Worm (Caenorhabditis elegans): ENCODE results near the gene snu-23.

The snu-23 gene

DNA sequence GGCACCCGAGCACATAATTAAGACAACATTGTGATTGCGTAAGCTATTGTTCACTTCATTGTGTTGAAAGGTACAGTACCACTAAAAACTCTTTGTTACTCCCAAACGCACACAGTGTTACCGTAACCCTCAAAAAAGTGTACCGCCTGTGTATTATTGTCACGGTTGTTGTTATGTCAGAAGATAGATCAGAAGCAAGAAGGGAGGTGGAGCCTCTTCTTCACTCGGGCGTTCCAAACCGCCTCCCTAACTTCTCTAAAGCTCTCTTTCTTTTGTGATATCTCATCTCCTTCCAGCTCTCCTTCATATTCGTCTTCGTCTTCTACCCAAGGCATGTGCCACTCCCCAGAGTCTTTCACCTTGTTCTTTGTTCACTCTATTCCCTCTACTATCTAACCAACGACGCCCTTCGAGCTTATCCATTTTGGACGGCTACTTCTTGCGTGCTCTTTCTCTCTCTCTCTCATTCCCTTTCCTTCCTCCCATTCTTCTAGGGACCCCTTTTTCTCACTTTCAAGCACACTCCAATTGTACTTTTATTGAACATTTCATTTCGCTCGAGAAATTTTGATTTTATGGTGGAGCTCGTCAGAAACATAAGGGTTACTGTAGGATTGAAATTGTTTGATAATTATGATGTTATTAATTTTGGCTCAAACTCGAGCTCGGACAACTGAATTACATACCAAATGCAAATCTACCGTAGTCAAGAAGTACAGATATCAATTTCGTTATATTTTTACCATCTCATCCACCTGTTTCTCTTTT lies 44.3 kb downstream of the snu-23 start (continued):
- TF ChIP-seq pax-3 (tag; optimal IDR thresholded peaks at IDR 0.05) (no peak), lir-3 (tag; optimal IDR thresholded peaks at IDR 0.05; ENCODE audit: poor library complexity) (no peak), aha-1 (tag; optimal IDR thresholded peaks at IDR 0.05) (no peak), C04F5.9 (tag; optimal IDR thresholded peaks at IDR 0.05) (no peak), lin-39 (tag; optimal IDR thresholded peaks at IDR 0.05) (no peak), mab-9 (GFP tag; IDR thresholded peaks at IDR 0.05) (no peak), aly-2 (tag; optimal IDR thresholded peaks at IDR 0.05) (no peak), ces-1 (GFP tag; optimal IDR thresholded peaks at IDR 0.05) (no peak)

DNA sequence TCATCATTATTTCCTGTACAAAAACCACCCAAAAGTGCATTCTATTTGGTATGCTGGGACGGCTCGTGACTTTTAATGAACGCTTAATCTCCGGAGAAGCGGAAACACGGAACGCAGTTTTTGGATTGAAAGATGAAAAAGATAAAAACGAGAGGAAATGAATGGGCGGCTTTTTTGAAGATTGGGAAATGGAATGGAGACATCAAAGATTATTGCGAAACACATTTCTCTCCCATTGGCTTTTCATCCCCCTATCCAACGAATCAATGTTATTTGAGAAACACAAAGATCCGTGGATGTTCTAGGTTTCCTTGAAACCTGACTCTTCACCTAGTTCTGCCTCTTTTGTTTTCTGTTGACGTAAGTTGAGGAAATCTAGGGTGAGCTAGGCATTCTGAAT lies 45.5 kb downstream of the snu-23 start:
- TF ChIP-seq pax-3 (tag; optimal IDR thresholded peaks at IDR 0.05), result no peak
- no peak for TF ChIP-seq nhr-90 (tag; optimal IDR thresholded peaks at IDR 0.05; ENCODE audit: poor library complexity)
- no peak for TF ChIP-seq fos-1 (tag; optimal IDR thresholded peaks at IDR 0.05)
- TF ChIP-seq ztf-11 (tag; optimal IDR thresholded peaks at IDR 0.05), result no peak
- TF ChIP-seq elt-2 (tag; optimal IDR thresholded peaks at IDR 0.05), result no peak
- no peak for TF ChIP-seq pqm-1 (tag; optimal IDR thresholded peaks at IDR 0.05)
- TF ChIP-seq ceh-82 (tag; optimal IDR thresholded peaks at IDR 0.05), result peak in 1 of 3 experiments; percentile 3
- TF ChIP-seq rnt-1 (tag; optimal IDR thresholded peaks at IDR 0.05), result no peak
- TF ChIP-seq ces-1 (GFP tag; optimal IDR thresholded peaks at IDR 0.05), result no peak
- TF ChIP-seq grh-1 (GFP tag; IDR thresholded peaks at IDR 0.05), result no peak
- TF ChIP-seq nhr-11 (tag; optimal IDR thresholded peaks at IDR 0.05), result no peak
- TF ChIP-seq egl-13 (tag; optimal IDR thresholded peaks at IDR 0.05), result no peak
- no peak for TF ChIP-seq mab-9 (GFP tag; IDR thresholded peaks at IDR 0.05)
- no peak for TF ChIP-seq skn-1 (tag; optimal IDR thresholded peaks at IDR 0.05)
- TF ChIP-seq hpl-2 (GFP tag; optimal IDR thresholded peaks at IDR 0.05), result no peak
- no peak for TF ChIP-seq nhr-84 (tag; optimal IDR thresholded peaks at IDR 0.05)
- TF ChIP-seq hlh-4 (tag; optimal IDR thresholded peaks at IDR 0.05), result no peak
- TF ChIP-seq aha-1 (tag; optimal IDR thresholded peaks at IDR 0.05), result no peak
- no peak for TF ChIP-seq vab-15 (tag; optimal IDR thresholded peaks at IDR 0.05)
- no peak for TF ChIP-seq unc-130 (tag; optimal IDR thresholded peaks at IDR 0.05)
- TF ChIP-seq lin-39 (tag; optimal IDR thresholded peaks at IDR 0.05), result no peak
- no peak for TF ChIP-seq lin-13 (GFP tag; optimal IDR thresholded peaks at IDR 0.05)
- TF ChIP-seq nhr-237 (tag; optimal IDR thresholded peaks at IDR 0.05), result no peak
- no peak for TF ChIP-seq ama-1 (optimal IDR thresholded peaks at IDR 0.05)
- no peak for TF ChIP-seq nhr-20 (tag; optimal IDR thresholded peaks at IDR 0.05)
- TF ChIP-seq unc-98 (GFP tag; IDR thresholded peaks at IDR 0.05), result no peak
- no peak for TF ChIP-seq sptf-1 (tag; optimal IDR thresholded peaks at IDR 0.05)
- TF ChIP-seq ets-5 (GFP tag; IDR thresholded peaks at IDR 0.05), result no peak
- no peak for TF ChIP-seq elt-3 (tag; optimal IDR thresholded peaks at IDR 0.05)
- TF ChIP-seq ceh-63 (GFP tag; optimal IDR thresholded peaks at IDR 0.05), result no peak
- TF ChIP-seq pag-3 (tag; optimal IDR thresholded peaks at IDR 0.05; ENCODE audit: borderline replicate concordance, insufficient read depth), result no peak
- no peak for TF ChIP-seq ceh-8 (GFP tag; optimal IDR thresholded peaks at IDR 0.05)
- TF ChIP-seq fkh-4 (tag; optimal IDR thresholded peaks at IDR 0.05; ENCODE audit: borderline replicate concordance), result no peak
- TF ChIP-seq C04F5.9 (tag; optimal IDR thresholded peaks at IDR 0.05), result no peak
- no peak for TF ChIP-seq nhr-19 (GFP tag; conservative IDR thresholded peaks at IDR 0.05)
- TF ChIP-seq blmp-1 (tag; optimal IDR thresholded peaks at IDR 0.05), result peak; percentile 23
- TF ChIP-seq unc-86 (tag; optimal IDR thresholded peaks at IDR 0.05), result no peak
- no peak for TF ChIP-seq sup-37 (GFP tag; optimal IDR thresholded peaks at IDR 0.05)
- TF ChIP-seq unc-30 (tag; optimal IDR thresholded peaks at IDR 0.05), result no peak
- TF ChIP-seq dpl-1 (GFP tag; optimal IDR thresholded peaks at IDR 0.05), result no peak
- no peak for TF ChIP-seq Y116A8C.19 (tag; optimal IDR thresholded peaks at IDR 0.05; ENCODE audit: borderline replicate concordance)
- no peak for TF ChIP-seq dsc-1 (tag; optimal IDR thresholded peaks at IDR 0.05)
- TF ChIP-seq C16A3.4 (tag; optimal IDR thresholded peaks at IDR 0.05), result no peak
- TF ChIP-seq xbp-1 (tag; optimal IDR thresholded peaks at IDR 0.05), result no peak
- no peak for TF ChIP-seq nhr-28 (tag; optimal IDR thresholded peaks at IDR 0.05)
- peak; percentile 29 for TF ChIP-seq zip-4 (GFP tag; optimal IDR thresholded peaks at IDR 0.05)
- no peak for TF ChIP-seq lir-3 (tag; optimal IDR thresholded peaks at IDR 0.05; ENCODE audit: poor library complexity)
- TF ChIP-seq nhr-12 (tag; optimal IDR thresholded peaks at IDR 0.05), result no peak

All from whole organism, L1 larva.